Fruit fly (Drosophila melanogaster): Measurements from ENCODE around the gene disp.

DNA sequence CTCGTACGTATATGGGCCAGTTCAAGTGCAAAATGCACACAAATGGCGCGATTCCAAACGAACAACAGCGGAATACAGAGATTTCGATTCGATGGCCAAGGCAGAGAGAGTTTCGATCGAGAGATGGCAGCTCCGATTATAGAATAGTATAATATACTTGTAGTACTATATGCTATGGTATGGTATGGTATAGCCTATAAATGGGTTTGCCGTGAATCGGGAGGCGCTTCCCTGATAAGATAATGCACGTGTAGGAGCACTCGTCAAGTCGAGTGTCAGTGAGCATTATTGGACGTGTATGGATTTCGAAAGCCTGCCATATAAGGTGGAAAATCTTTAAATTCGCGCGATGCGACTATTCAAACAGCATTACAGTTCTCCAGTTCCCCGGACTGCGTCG is 12.6 kb downstream of the disp start:
- TF ChIP-seq CG33557 (GFP tag; optimal IDR thresholded peaks at IDR 0.05) (no peak), CG2712 (tag; optimal IDR thresholded peaks at IDR 0.05) (no peak), CG16779 (GFP tag; IDR thresholded peaks at IDR 0.05) (no peak), CG12155 (GFP tag; optimal IDR thresholded peaks at IDR 0.05) (no peak), Max (GFP tag; optimal IDR thresholded peaks at IDR 0.05) (no peak), fd3F (GFP tag; optimal IDR thresholded peaks at IDR 0.05) (no peak)

Data from whole organism, embryonic.